Fruit fly (Drosophila melanogaster) whole organism, larva: Measurements from ENCODE around the gene Fas3.

Experiments
- noc ChIP-seq: fragments of 200-800 bp; sonication (Bioruptor generic); optimal IDR thresholded peaks from 3 replicates; lab custom pipeline; 2019; ENCODE audit warnings: missing biosample characterization, mild to moderate bottlenecking, missing genetic modification characterization, moderate library complexity

Gene Fas3

DNA sequence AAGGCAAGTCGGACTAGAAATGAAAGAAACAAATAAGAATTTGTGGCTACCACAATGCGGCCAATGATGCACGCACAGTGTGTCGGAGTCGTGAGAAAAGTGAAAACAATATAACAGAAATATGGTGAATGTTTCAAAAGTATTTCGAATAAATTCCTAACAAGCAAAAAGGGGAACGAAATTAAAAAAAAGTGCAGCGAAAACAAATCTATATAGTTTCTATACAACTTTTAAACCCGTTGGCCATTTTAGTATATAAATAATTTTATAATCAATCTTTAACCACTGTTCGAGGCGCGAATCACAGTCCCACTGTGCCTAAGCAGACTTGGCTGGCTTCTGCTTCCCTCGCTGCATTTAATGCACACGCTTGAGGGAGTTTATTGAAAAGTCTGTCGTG, 25.3 kb downstream of the Fas3 start:
- TF ChIP-seq noc (tag; lab: Kevin White, UChicago), result no peak

- TF ChIP-seq noc (tag; lab: Kevin White, UChicago), result no peak
These were observed 28.0 kb downstream of the Fas3 start for dm6 chr2L:18347950-18348349.

DNA sequence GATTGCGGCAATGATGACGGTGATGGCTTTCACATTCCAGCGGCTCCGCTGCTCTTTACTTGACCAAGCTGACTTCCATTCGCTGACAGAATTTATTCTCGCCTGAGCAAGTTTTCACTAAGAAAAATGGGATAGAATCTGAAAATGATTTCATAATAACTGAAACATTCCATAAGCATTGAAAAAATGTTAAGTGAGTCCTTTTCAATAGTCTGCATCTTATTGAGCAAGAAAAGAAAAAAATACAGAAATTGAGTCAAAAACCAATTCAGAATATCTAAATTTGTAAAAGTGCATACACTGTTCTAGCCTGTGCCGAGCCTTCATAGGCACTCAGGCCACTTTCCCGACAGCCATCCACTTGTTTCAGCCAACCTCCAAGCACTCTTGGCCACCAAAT, 28.7 kb downstream of the Fas3 start:
- no peak for TF ChIP-seq noc (tag; lab: Kevin White, UChicago)

DNA sequence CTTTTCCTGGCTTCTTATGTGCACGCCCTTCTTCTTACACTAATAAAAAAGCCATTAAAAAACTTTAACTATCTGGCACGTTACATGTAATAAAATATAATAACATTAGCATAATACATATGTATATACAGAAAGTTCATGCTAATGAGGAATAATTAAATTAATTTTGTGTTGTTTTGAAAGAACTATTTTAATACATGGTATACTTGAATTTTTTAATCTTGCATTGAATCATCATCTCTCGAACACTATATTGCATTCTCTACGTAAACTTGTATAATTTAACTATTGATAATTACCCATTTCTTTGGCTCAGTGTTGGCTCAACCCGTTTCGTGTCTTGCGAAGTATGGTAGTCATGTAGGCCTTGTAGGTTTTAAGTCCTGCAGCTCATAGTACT, 32.9 kb downstream of the Fas3 start:
- no peak for TF ChIP-seq noc (tag; lab: Kevin White, UChicago)

DNA sequence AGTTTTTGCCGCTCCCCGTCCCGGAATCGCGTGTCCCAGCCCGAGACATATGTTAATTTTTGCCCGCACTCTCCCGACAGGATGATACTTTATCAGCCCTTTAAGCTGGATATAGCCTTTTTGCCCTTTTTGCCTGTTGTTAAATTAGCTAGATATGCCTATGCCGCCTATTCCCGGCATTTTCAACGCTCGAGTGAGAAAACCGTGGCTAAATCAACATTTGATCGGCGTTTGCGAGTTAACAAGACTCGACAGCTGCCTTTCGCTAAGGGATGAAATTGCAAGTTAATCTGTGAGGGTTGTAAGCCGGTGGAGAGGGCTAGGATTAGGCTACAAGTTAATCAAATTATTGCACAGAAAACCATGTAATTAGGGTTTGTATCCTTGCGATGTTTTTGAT, 35.6 kb downstream of the Fas3 start:
- no peak for TF ChIP-seq noc (tag; lab: Kevin White, UChicago)

DNA sequence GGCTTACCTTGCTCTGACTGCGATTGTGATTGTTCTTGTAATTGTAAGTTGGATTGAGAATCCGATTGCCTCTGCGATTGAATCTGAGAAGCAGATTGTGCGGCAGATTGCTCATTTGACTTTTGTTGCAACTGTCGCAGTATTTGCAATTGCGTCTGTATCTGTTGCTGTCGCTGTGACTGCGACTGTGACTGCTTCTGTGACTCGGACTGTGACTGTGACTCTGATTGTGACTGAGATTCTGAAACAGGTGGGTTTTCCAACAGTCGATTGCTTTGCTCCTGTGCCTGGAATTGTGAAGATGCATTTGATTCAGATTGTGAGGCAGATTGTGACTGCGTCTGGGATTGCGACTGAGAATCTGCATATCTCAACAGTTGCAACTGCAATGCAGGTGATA, 38.1 kb downstream of the Fas3 start:
- TF ChIP-seq noc (tag; lab: Kevin White, UChicago), result no peak

- TF ChIP-seq noc (tag; lab: Kevin White, UChicago), result no peak
These were observed 39.0 kb downstream of the Fas3 start, which contains the start of gene Acp36DE for dm6 chr2L:18358928-18359327. TSS of gene Acp36DE (minus strand) at chr2L:18359028.

DNA sequence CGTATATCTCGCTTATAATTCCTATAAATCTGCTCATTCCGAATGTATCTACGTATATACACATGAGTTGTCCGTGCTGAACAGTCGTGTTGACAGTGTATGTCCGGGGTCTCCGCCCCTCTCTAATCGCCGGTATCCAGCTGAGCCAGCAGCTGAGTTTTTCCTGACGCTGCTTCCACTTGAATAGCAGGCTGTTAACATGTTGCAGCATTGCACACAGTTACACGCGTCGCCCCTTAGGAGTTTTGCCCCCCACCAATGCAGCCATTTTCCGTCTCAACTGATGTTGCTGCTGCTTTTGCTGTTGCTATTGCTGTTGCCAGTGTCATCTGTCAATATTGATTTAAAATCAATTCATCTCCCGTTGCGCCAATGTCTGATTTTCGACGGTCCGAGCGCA, 41.3 kb downstream of the Fas3 start:
- TF ChIP-seq noc (tag; lab: Kevin White, UChicago), result no peak

dm6 chr2L:18364358-18364757, 44.5 kb downstream of the Fas3 start:
- no peak for TF ChIP-seq noc (tag; lab: Kevin White, UChicago)

- TF ChIP-seq noc (tag; lab: Kevin White, UChicago), result no peak
These were observed 49.7 kb downstream of the Fas3 start for dm6 chr2L:18369582-18369981.

DNA sequence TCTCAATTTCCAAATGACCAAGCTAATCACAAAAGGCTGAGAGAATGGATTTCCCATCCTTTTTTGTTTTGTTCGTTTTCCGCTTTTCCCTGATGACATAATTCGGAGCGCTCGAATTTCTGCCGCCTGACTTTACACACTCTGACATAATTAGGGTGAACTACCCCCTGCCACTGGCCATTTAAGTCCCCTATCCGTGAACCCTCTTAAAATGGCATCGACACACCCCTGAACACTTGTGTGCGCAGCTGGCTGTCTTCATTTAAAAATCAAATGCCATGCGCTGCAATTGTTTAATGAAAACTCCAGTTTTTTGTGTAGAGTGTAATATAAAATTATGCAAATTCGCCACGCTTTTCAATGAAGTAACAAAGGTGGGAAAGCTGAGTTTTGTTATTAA, 50.9 kb downstream of the Fas3 start:
- TF ChIP-seq noc (tag; lab: Kevin White, UChicago), result no peak

dm6 chr2L:18372079-18372478, 52.2 kb downstream of the Fas3 start:
- TF ChIP-seq noc (tag; lab: Kevin White, UChicago), result no peak

dm6 chr2L:18377109-18377508, 57.2 kb downstream of the Fas3 start:
- TF ChIP-seq noc (tag; lab: Kevin White, UChicago), result no peak

- TF ChIP-seq noc (tag; lab: Kevin White, UChicago), result no peak
These were observed 58.4 kb downstream of the Fas3 start, which contains the start of gene CG34171 for dm6 chr2L:18378291-18378690. TSS of gene CG34171 (plus strand) at chr2L:18378591.

DNA sequence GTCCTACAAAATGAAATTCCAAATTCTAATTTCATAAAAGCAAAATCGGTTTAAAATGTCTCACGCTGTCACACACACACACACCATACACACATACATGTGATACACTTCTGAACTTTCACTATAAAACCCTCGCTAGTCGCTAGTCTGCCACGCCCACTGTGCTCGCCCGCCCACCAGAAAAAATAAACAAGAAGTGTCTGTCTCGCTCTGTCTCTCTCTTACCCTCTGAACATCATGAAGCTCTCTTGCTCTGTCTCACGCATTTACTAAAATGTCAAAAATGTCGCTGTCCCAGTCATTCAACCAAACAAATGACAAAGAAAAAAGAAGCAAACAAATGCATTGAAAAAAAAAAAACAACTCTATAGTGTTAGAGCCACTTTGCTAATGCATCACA, 67.8 kb downstream of the Fas3 start:
- no peak for TF ChIP-seq noc (tag; lab: Kevin White, UChicago)

DNA sequence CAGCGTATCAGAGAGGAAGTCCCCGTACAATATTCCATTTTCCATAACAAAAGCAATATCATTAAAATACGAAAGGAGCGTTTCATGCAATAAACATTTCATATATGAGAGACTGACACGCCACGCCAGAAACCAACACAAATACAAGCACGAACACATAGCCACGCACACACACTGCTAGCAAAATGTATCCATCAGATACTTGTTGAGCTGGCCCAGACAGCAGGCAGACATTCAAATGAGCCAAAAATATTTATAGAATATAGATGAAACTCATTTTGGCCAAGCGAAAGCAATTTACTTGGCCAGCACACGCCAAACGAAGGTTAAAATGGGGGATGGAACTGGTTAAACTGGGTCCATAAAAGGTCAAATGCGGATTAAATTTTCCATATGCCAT, 70.1 kb downstream of the Fas3 start:
- TF ChIP-seq noc (tag; lab: Kevin White, UChicago), result no peak

DNA sequence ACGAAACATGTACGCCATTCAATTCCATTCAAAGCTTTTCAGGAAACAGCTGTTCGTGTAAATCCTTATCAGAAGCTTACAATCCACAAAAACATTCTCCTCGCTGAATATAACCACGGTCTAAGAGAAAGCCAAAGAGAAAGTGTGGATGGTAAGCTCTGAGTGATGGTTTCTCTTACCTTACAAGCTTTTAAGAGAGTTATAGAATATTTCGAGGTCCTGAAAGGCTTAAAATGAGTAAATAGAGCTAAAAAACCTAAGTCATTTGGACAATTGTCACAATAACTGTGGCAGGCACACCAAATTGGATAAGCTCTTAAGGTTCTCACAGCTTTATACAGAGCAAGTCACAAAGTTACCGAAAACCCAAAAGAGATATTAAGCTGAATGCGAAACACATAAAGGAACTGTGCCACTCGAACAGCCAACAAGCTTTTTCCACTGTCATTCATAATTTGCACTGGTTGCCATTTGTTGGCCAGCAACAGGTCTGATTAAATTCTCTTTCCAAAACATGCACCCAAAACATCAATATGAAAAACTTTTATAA, 75.4 kb downstream of the Fas3 start:
- TF ChIP-seq noc (tag; lab: Kevin White, UChicago), result no peak

- TF ChIP-seq noc (tag; lab: Kevin White, UChicago), result no peak
These were observed 121.3 kb downstream of the Fas3 start for dm6 chr2L:18441220-18441619.
